Fruit fly (Drosophila melanogaster) whole organism, pupa: ENCODE data around the gene CG15478.
A peak's percentile ranks its signal among the peaks of the same experiment; 100 is the strongest.

Source experiments
- CG10348 ChIP-seq: fragments of 200-800 bp; sonication (Bioruptor generic); IDR thresholded peaks from 2 replicates; pipeline ENCODE4 v1.3.6; 2022; ENCODE audit warnings: missing biosample characterization, missing genetic modification characterization
- CG12605 ChIP-seq: fragments of 200-800 bp; sonication (Bioruptor generic); IDR thresholded peaks from 2 replicates; pipeline ENCODE4 v1.3.6; 2022; ENCODE audit warnings: missing biosample characterization, missing genetic modification characterization
- CG14655 ChIP-seq: fragments of 200-800 bp; sonication (Bioruptor generic); optimal IDR thresholded peaks from 3 replicates; lab custom pipeline; 2017; ENCODE audit warnings: mild to moderate bottlenecking, missing biosample characterization, missing genetic modification reagents, missing genetic modification characterization
- CG15710 ChIP-seq: fragments of 200-800 bp; sonication (Bioruptor generic); optimal IDR thresholded peaks from 2 replicates; lab custom pipeline; 2018; ENCODE audit warnings: missing biosample characterization, mild to moderate bottlenecking, missing genetic modification characterization, moderate library complexity
- CG32121 ChIP-seq: fragments of 200-800 bp; sonication (Bioruptor generic); IDR thresholded peaks from 2 replicates; pipeline ENCODE4 v1.3.6; 2022; ENCODE audit warnings: missing biosample characterization, missing genetic modification characterization
- CG4496 ChIP-seq: fragments of 200-800 bp; sonication (Bioruptor generic); IDR thresholded peaks from 3 replicates; pipeline ENCODE4 v1.3.6; 2022; ENCODE audit warnings: missing biosample characterization, missing genetic modification characterization
- CG8159 ChIP-seq: fragments of 200-800 bp; sonication (Bioruptor generic); optimal IDR thresholded peaks from 3 replicates; lab custom pipeline; 2018; ENCODE audit warnings: missing biosample characterization, mild to moderate bottlenecking, missing genetic modification characterization, moderate library complexity
- CG8301 ChIP-seq: fragments of 200-800 bp; sonication (Bioruptor generic); optimal IDR thresholded peaks from 2 replicates; lab custom pipeline; 2018; ENCODE audit warnings: missing biosample characterization, mild to moderate bottlenecking, missing genetic modification characterization
- CG9948 ChIP-seq: fragments of 200-800 bp; sonication (Bioruptor generic); optimal IDR thresholded peaks from 2 replicates; lab custom pipeline; 2018; ENCODE audit warnings: missing biosample characterization, mild to moderate bottlenecking, missing genetic modification characterization, moderate library complexity
- D1 ChIP-seq: fragments of 200-800 bp; sonication (Bioruptor generic); optimal IDR thresholded peaks from 2 replicates; lab custom pipeline; 2018; ENCODE audit warnings: missing biosample characterization, mild to moderate bottlenecking, missing genetic modification characterization, moderate library complexity
- EcR ChIP-seq: fragments of 200-800 bp; sonication (Bioruptor generic); optimal IDR thresholded peaks from 3 replicates; lab custom pipeline; 2019; ENCODE audit warnings: missing biosample characterization, missing genetic modification characterization, mild to moderate bottlenecking, moderate library complexity, missing genetic modification reagents
- Pif1B ChIP-seq: fragments of 200-800 bp; sonication (Bioruptor generic); optimal IDR thresholded peaks from 3 replicates; lab custom pipeline; 2016; ENCODE audit warnings: missing biosample characterization, missing genetic modification characterization
- Snoo ChIP-seq: fragments of 200-800 bp; sonication (Bioruptor generic); optimal IDR thresholded peaks from 3 replicates; lab custom pipeline; 2017; ENCODE audit warnings: missing biosample characterization, mild to moderate bottlenecking, missing genetic modification characterization, inconsistent platforms
- gl ChIP-seq: fragments of 200-800 bp; sonication (Bioruptor generic); optimal IDR thresholded peaks from 2 replicates; lab custom pipeline; 2018; ENCODE audit warnings: missing biosample characterization, mild to moderate bottlenecking, missing genetic modification characterization

- peak; percentile 4 for TF ChIP-seq EcR (GFP tag; lab: Kevin White, UChicago)
- no peak for TF ChIP-seq Pif1B
- no peak for TF ChIP-seq CG15710 (tag; lab: Kevin White, UChicago)
- TF ChIP-seq CG32121 (GFP tag; lab: Robert Waterston, UW), result no peak
- TF ChIP-seq CG10348 (GFP tag; lab: Robert Waterston, UW), result no peak
- TF ChIP-seq CG9948 (tag; lab: Kevin White, UChicago), result no peak
- peak; percentile 9; the same call in 1 of the 2 replicates for TF ChIP-seq CG12605 (GFP tag; lab: Robert Waterston, UW)
- TF ChIP-seq D1 (tag; lab: Kevin White, UChicago), result no peak
- TF ChIP-seq gl (tag; lab: Kevin White, UChicago), result peak; percentile 58
- TF ChIP-seq Snoo (tag; lab: Kevin White, UChicago), result no peak
- no peak for TF ChIP-seq CG8301 (tag; lab: Kevin White, UChicago)
- no peak for TF ChIP-seq CG8159 (tag; lab: Kevin White, UChicago)
- no peak for TF ChIP-seq CG14655
- 0 out of 3 replicates have a peak, but pooled peaks have one; percentile 19 for TF ChIP-seq CG4496
Measured at dm6 chrX:7735262-7735661, 17.5 kb upstream of the CG15478 start.
